Worm (Caenorhabditis elegans) whole organism, L4/young adult: ENCODE data around the gene ZK105.12.

Source experiments
- W03F9.2 ChIP-seq: fragments of 150-350 bp; optimal IDR thresholded peaks from 2 replicates; lab custom pipeline; 2014; ENCODE audit warnings: missing biosample characterization, missing genetic modification characterization
- dao-5 ChIP-seq: sonication (generic microtip); optimal IDR thresholded peaks from 2 replicates; lab custom pipeline; 2016; ENCODE audit warnings: missing genotype, missing genetic modification characterization, moderate library complexity, missing compliant biosample characterization
- him-1 ChIP-seq: sonication (generic microtip); optimal IDR thresholded peaks from 2 replicates; lab custom pipeline; 2016; ENCODE audit warnings: missing genotype, missing genetic modification reagents, missing genetic modification characterization, missing compliant biosample characterization

Gene ZK105.12

ce11 chrV:7716034-7716433 is at the start of gene ZK105.12:
ZK105.12 (minus strand) TSS chrV:7716134.
- TF ChIP-seq W03F9.2 (tag; lab: Kevin White, UChicago) (no peak), him-1 (tag; lab: Kevin White, UChicago) (no peak), dao-5 (tag; lab: Kevin White, UChicago) (no peak)

- TF ChIP-seq W03F9.2 (tag; lab: Kevin White, UChicago) = no peak
- no peak for TF ChIP-seq him-1 (tag; lab: Kevin White, UChicago)
- no peak for TF ChIP-seq dao-5 (tag; lab: Kevin White, UChicago)
Measured at ce11 chrV:7761906-7762305, 46.0 kb upstream of the ZK105.12 start.

- no peak for TF ChIP-seq him-1 (tag; lab: Kevin White, UChicago)
- TF ChIP-seq W03F9.2 (tag; lab: Kevin White, UChicago) = no peak
- no peak for TF ChIP-seq dao-5 (tag; lab: Kevin White, UChicago)
Measured at ce11 chrV:7760174-7760573, 44.2 kb upstream of the ZK105.12 start, which contains the start of gene hint-3. hint-3 (plus strand) TSS chrV:7760474.

- no peak for TF ChIP-seq him-1 (tag; lab: Kevin White, UChicago)
- no peak for TF ChIP-seq dao-5 (tag; lab: Kevin White, UChicago)
- TF ChIP-seq W03F9.2 (tag; lab: Kevin White, UChicago) = no peak
Measured at ce11 chrV:7759270-7759669, 43.3 kb upstream of the ZK105.12 start.

ce11 chrV:7755991-7756390 is 40.1 kb upstream of the ZK105.12 start:
- TF ChIP-seq W03F9.2 (tag; lab: Kevin White, UChicago) (no peak), him-1 (tag; lab: Kevin White, UChicago) (no peak), dao-5 (tag; lab: Kevin White, UChicago) (no peak)

ce11 chrV:7754557-7754956 is 38.6 kb upstream of the ZK105.12 start, which contains the start of gene T05B11.4:
T05B11.4 (minus strand) TSS chrV:7754657.
- TF ChIP-seq him-1 (tag; lab: Kevin White, UChicago) (no peak), dao-5 (tag; lab: Kevin White, UChicago) (no peak), W03F9.2 (tag; lab: Kevin White, UChicago) (no peak)

- TF ChIP-seq W03F9.2 (tag; lab: Kevin White, UChicago) = no peak
- TF ChIP-seq dao-5 (tag; lab: Kevin White, UChicago) = no peak
- no peak for TF ChIP-seq him-1 (tag; lab: Kevin White, UChicago)
Measured at ce11 chrV:7749708-7750107, 33.8 kb upstream of the ZK105.12 start.

ce11 chrV:7747987-7748607 is 32.2 kb upstream of the ZK105.12 start:
- TF ChIP-seq W03F9.2 (tag; lab: Kevin White, UChicago) (no peak), him-1 (tag; lab: Kevin White, UChicago) (no peak), dao-5 (tag; lab: Kevin White, UChicago) (no peak)

- TF ChIP-seq W03F9.2 (tag; lab: Kevin White, UChicago) (no peak), him-1 (tag; lab: Kevin White, UChicago) (no peak), dao-5 (tag; lab: Kevin White, UChicago) (no peak)
Measured at ce11 chrV:7747132-7747531, 31.2 kb upstream of the ZK105.12 start.

ce11 chrV:7745903-7746302 is 30.0 kb upstream of the ZK105.12 start:
- TF ChIP-seq him-1 (tag; lab: Kevin White, UChicago) (no peak), dao-5 (tag; lab: Kevin White, UChicago) (no peak), W03F9.2 (tag; lab: Kevin White, UChicago) (no peak)

ce11 chrV:7745386-7745785 is 29.5 kb upstream of the ZK105.12 start:
- TF ChIP-seq him-1 (tag; lab: Kevin White, UChicago) = no peak
- no peak for TF ChIP-seq dao-5 (tag; lab: Kevin White, UChicago)
- TF ChIP-seq W03F9.2 (tag; lab: Kevin White, UChicago) = no peak

- TF ChIP-seq dao-5 (tag; lab: Kevin White, UChicago) (no peak), W03F9.2 (tag; lab: Kevin White, UChicago) (no peak), him-1 (tag; lab: Kevin White, UChicago) (no peak)
Measured at ce11 chrV:7744068-7744467, 28.1 kb upstream of the ZK105.12 start.

- TF ChIP-seq dao-5 (tag; lab: Kevin White, UChicago) (no peak), him-1 (tag; lab: Kevin White, UChicago) (no peak)
Measured at ce11 chrV:7742485-7742959, 26.6 kb upstream of the ZK105.12 start, which contains the start of gene fbxl-5. fbxl-5 (plus strand) TSS chrV:7742909.

ce11 chrV:7741918-7742317 is 26.0 kb upstream of the ZK105.12 start:
- TF ChIP-seq him-1 (tag; lab: Kevin White, UChicago) (no peak), W03F9.2 (tag; lab: Kevin White, UChicago) (no peak), dao-5 (tag; lab: Kevin White, UChicago) (no peak)
